Worm (Caenorhabditis elegans) whole organism, late embryonic: ENCODE data around the gene T09F5.10.

Experiments used
- C08G9.2 ChIP-seq: sonication (generic microtip); optimal IDR thresholded peaks from 2 replicates; lab custom pipeline; 2016; ENCODE audit warnings: mild to moderate bottlenecking, missing genetic modification characterization, moderate library complexity, missing compliant biosample characterization
- C38D4.7 ChIP-seq: fragments of 200-800 bp; sonication (Bioruptor generic); optimal IDR thresholded peaks from 2 replicates; lab custom pipeline; 2018; ENCODE audit warnings: mild to moderate bottlenecking, missing genetic modification characterization, moderate library complexity, missing compliant biosample characterization
- ama-1 ChIP-seq: fragments of 150-350 bp; optimal IDR thresholded peaks from 2 replicates; lab custom pipeline; 2014
- dve-1 ChIP-seq: sonication (generic microtip); optimal IDR thresholded peaks from 2 replicates; lab custom pipeline; 2017; ENCODE audit warnings: antibody characterized with exemption, mild to moderate bottlenecking, missing genetic modification characterization, missing compliant biosample characterization
- fkh-10 ChIP-seq: fragments of 150-350 bp; optimal IDR thresholded peaks from 2 replicates; lab custom pipeline; 2014; ENCODE audit warnings: missing biosample characterization, missing genetic modification reagents, missing genetic modification characterization
- hlh-30 ChIP-seq: sonication (generic microtip); optimal IDR thresholded peaks from 2 replicates; lab custom pipeline; 2017; ENCODE audit warnings: antibody characterized with exemption, missing genetic modification characterization, missing compliant biosample characterization; ENCODE audit not compliant: insufficient read depth
- lin-11 ChIP-seq: fragments of 200-800 bp; sonication (Bioruptor generic); optimal IDR thresholded peaks from 2 replicates; lab custom pipeline; 2018; ENCODE audit warnings: mild to moderate bottlenecking, missing genetic modification characterization, missing compliant biosample characterization
- ttx-3 ChIP-seq: sonication (generic microtip); optimal IDR thresholded peaks from 2 replicates; lab custom pipeline; 2016; ENCODE audit warnings: missing genetic modification reagents, missing genetic modification characterization, missing compliant biosample characterization

DNA sequence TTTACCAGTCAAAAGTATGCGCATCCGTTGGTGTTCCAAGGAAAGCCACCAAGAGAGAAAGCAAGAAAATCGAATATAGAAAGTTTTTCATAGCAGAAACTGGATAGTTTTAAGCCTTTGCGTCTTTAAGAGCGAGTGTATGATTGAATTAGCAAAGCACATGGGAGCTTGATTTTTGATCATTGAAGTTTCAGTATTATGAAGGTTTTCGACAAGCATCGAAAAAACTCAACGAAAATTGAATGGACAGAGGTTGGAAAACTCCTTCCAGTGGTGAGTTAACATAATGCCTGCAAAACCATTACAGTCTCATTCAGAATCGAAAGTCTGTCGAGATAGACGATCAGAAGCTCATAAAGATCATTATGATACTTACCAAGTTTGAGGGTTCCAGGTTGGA lies 14.1 kb downstream of the T09F5.10 start, which contains the start of gene Y75B12B.13:
- TF ChIP-seq ttx-3 (no peak), fkh-10 (no peak), lin-11 (tag; lab: Kevin White, UChicago) (no peak), hlh-30 (tag; lab: Kevin White, UChicago) (no peak), C08G9.2 (tag; lab: Kevin White, UChicago) (no peak), ama-1 (lab: Kevin White, UChicago) (no peak), C38D4.7 (GFP tag; lab: Kevin White, UChicago) (no peak), dve-1 (tag; lab: Kevin White, UChicago) (no peak)
